Worm (Caenorhabditis elegans) whole organism, mixed stage, embryonic: Measurements from ENCODE around the gene C45E5.1.

Experiments used
- lin-13 ChIP-seq: fragments of 150-350 bp; optimal IDR thresholded peaks from 2 replicates; lab custom pipeline; 2014; ENCODE audit warnings: missing biosample characterization, missing genetic modification characterization
- nhr-237 ChIP-seq: fragments of 150-350 bp; optimal IDR thresholded peaks from 2 replicates; lab custom pipeline; 2014; ENCODE audit warnings: missing biosample characterization, missing genetic modification characterization
- nhr-28 ChIP-seq: fragments of 150-350 bp; optimal IDR thresholded peaks from 2 replicates; lab custom pipeline; 2014; ENCODE audit warnings: missing biosample characterization, missing genetic modification characterization
- nhr-76 ChIP-seq: sonication (generic microtip); optimal IDR thresholded peaks from 2 replicates; lab custom pipeline; 2017; ENCODE audit warnings: missing biosample characterization, missing genetic modification characterization
- unc-62 ChIP-seq: fragments of 150-350 bp; optimal IDR thresholded peaks from 2 replicates; lab custom pipeline; 2014; ENCODE audit warnings: missing biosample characterization, missing genetic modification reagents, missing genetic modification characterization

ce11 chrIV:5780234-5780788, 36.1 kb downstream of the C45E5.1 start:
- no peak for TF ChIP-seq nhr-28 (tag; lab: Kevin White, UChicago)
- TF ChIP-seq unc-62 (GFP tag; lab: Kevin White, UChicago): no peak
- no peak for TF ChIP-seq nhr-237 (tag; lab: Kevin White, UChicago)
- no peak for TF ChIP-seq lin-13 (tag; lab: Kevin White, UChicago)
- TF ChIP-seq nhr-76 (tag; lab: Kevin White, UChicago): no peak
